Fruit fly (Drosophila melanogaster) whole organism, embryonic: ENCODE results near the gene CG2021.
A peak's percentile ranks its signal among the peaks of the same experiment; 100 is the strongest.

ENCODE experiments used
- Atf3 ChIP-seq: fragments of 200-800 bp; sonication (Bioruptor generic); optimal IDR thresholded peaks from 3 replicates; lab custom pipeline; 2016; ENCODE audit warnings: missing biosample characterization, missing genetic modification characterization
- B-H1 ChIP-seq: fragments of 200-800 bp; sonication (Bioruptor generic); IDR thresholded peaks from 3 replicates; pipeline ENCODE4 v1.3.6; 2022; ENCODE audit warnings: missing biosample characterization, missing genetic modification characterization
- CG10209 ChIP-seq: fragments of 200-800 bp; sonication (Bioruptor generic); optimal IDR thresholded peaks from 3 replicates; lab custom pipeline; 2017; ENCODE audit warnings: missing biosample characterization, mild to moderate bottlenecking, missing genetic modification characterization, missing genetic modification reagents
- CG10462 ChIP-seq: fragments of 200-800 bp; sonication (Bioruptor generic); optimal IDR thresholded peaks from 2 replicates; lab custom pipeline; 2016; ENCODE audit warnings: missing biosample characterization, missing genetic modification characterization
- CG12942 ChIP-seq: fragments of 200-800 bp; sonication (Bioruptor generic); optimal IDR thresholded peaks from 3 replicates; lab custom pipeline; 2016; ENCODE audit warnings: missing biosample characterization, missing genetic modification characterization
- CG13296 ChIP-seq: fragments of 200-800 bp; sonication (Bioruptor generic); optimal IDR thresholded peaks from 3 replicates; lab custom pipeline; 2018; ENCODE audit warnings: missing biosample characterization, mild to moderate bottlenecking, missing genetic modification characterization
- CG16863 ChIP-seq: fragments of 200-800 bp; sonication (Bioruptor generic); optimal IDR thresholded peaks from 3 replicates; lab custom pipeline; 2016; ENCODE audit warnings: missing biosample characterization, missing genetic modification characterization
- CG17361 ChIP-seq: fragments of 200-800 bp; sonication (Bioruptor generic); IDR thresholded peaks from 3 replicates; pipeline ENCODE4 v1.3.6; 2022; ENCODE audit warnings: missing biosample characterization, missing genetic modification characterization
- CG18599 ChIP-seq: fragments of 200-800 bp; sonication (Bioruptor generic); optimal IDR thresholded peaks from 3 replicates; lab custom pipeline; 2017; ENCODE audit warnings: missing biosample characterization, missing genetic modification characterization, mild to moderate bottlenecking, moderate library complexity, missing genetic modification reagents
- CG18619 ChIP-seq: fragments of 200-800 bp; sonication (Bioruptor generic); optimal IDR thresholded peaks from 3 replicates; lab custom pipeline; 2017; ENCODE audit warnings: missing biosample characterization, mild to moderate bottlenecking, missing genetic modification characterization
- CG2199 ChIP-seq: fragments of 200-800 bp; sonication (Bioruptor generic); IDR thresholded peaks from 3 replicates; pipeline ENCODE4 v1.3.6; 2022; ENCODE audit warnings: missing biosample characterization, missing genetic modification characterization
- CG31441 ChIP-seq: fragments of 200-800 bp; sonication (Bioruptor generic); IDR thresholded peaks from 2 replicates; pipeline ENCODE4 v1.3.6; 2022; ENCODE audit warnings: missing biosample characterization, missing genetic modification characterization
- CG6175 ChIP-seq: fragments of 200-800 bp; sonication (Bioruptor generic); IDR thresholded peaks from 3 replicates; pipeline ENCODE4 v1.3.6; 2022; ENCODE audit warnings: missing biosample characterization, missing genetic modification characterization
- CG6654 ChIP-seq: fragments of 200-800 bp; sonication (Bioruptor generic); optimal IDR thresholded peaks from 2 replicates; lab custom pipeline; 2017; ENCODE audit warnings: missing biosample characterization, mild to moderate bottlenecking, missing genetic modification characterization
- CG7271 ChIP-seq: fragments of 200-800 bp; sonication (Bioruptor generic); optimal IDR thresholded peaks from 2 replicates; lab custom pipeline; 2018; ENCODE audit warnings: missing biosample characterization, mild to moderate bottlenecking, missing genetic modification characterization, moderate library complexity
- CG7556 ChIP-seq: fragments of 200-800 bp; sonication (Bioruptor generic); optimal IDR thresholded peaks from 2 replicates; lab custom pipeline; 2017; ENCODE audit warnings: missing biosample characterization, mild to moderate bottlenecking, missing genetic modification characterization
- CG8089 ChIP-seq: fragments of 200-800 bp; sonication (Bioruptor generic); optimal IDR thresholded peaks from 3 replicates; lab custom pipeline; 2016; ENCODE audit warnings: missing biosample characterization, missing genetic modification characterization
- Elba2 ChIP-seq: fragments of 200-800 bp; sonication (Bioruptor generic); optimal IDR thresholded peaks from 3 replicates; lab custom pipeline; 2016; ENCODE audit warnings: missing biosample characterization, missing genetic modification characterization
- HLH54F ChIP-seq: fragments of 200-800 bp; sonication (Bioruptor generic); optimal IDR thresholded peaks from 3 replicates; lab custom pipeline; 2016; ENCODE audit warnings: missing biosample characterization, missing genetic modification characterization
- Hr51 ChIP-seq, 2 experiments: fragments of 200-800 bp; sonication (Bioruptor generic); optimal IDR thresholded peaks; 2 replicates in 1 of 2; 3 replicates in 1 of 2; lab custom pipeline; 2016 to 2018; ENCODE audit warnings: missing biosample characterization in 2 of 2, missing genetic modification characterization in 2 of 2, mild to moderate bottlenecking in 1 of 2, moderate library complexity in 1 of 2
- Hsf ChIP-seq: fragments of 200-800 bp; sonication (Bioruptor generic); optimal IDR thresholded peaks from 3 replicates; lab custom pipeline; 2016; ENCODE audit warnings: missing biosample characterization, missing genetic modification characterization
- NC2α ChIP-seq: fragments of 200-800 bp; sonication (Bioruptor generic); optimal IDR thresholded peaks from 2 replicates; lab custom pipeline; 2016; ENCODE audit warnings: missing biosample characterization, missing genetic modification characterization
- NFAT ChIP-seq: fragments of 200-800 bp; sonication (Bioruptor generic); IDR thresholded peaks from 2 replicates; pipeline ENCODE4 v1.3.6; 2022; ENCODE audit warnings: missing biosample characterization, missing genetic modification characterization
- Nf-YC ChIP-seq: fragments of 200-800 bp; optimal IDR thresholded peaks from 3 replicates; lab custom pipeline; 2019; ENCODE audit warnings: missing biosample characterization, mild to moderate bottlenecking, missing genetic modification characterization, moderate library complexity
- NfI ChIP-seq: fragments of 200-800 bp; sonication (Bioruptor generic); optimal IDR thresholded peaks from 3 replicates; lab custom pipeline; 2018; ENCODE audit warnings: missing biosample characterization, mild to moderate bottlenecking, missing genetic modification characterization, moderate library complexity
- Oaz ChIP-seq: fragments of 200-800 bp; sonication (Bioruptor generic); IDR thresholded peaks from 2 replicates; pipeline ENCODE4 v1.3.6; 2022; ENCODE audit warnings: missing biosample characterization, missing genetic modification characterization
- Rx ChIP-seq: fragments of 200-800 bp; sonication (Bioruptor generic); IDR thresholded peaks from 2 replicates; pipeline ENCODE4 v1.3.6; 2022; ENCODE audit warnings: missing biosample characterization, missing genetic modification characterization
- Sox100B ChIP-seq: fragments of 200-800 bp; sonication (Bioruptor generic); optimal IDR thresholded peaks from 3 replicates; lab custom pipeline; 2018; ENCODE audit warnings: missing biosample characterization, mild to moderate bottlenecking, missing genetic modification characterization
- Sox102F ChIP-seq: fragments of 200-800 bp; sonication (Bioruptor generic); optimal IDR thresholded peaks from 2 replicates; lab custom pipeline; 2018; ENCODE audit warnings: missing biosample characterization, mild to moderate bottlenecking, missing genetic modification characterization, moderate library complexity
- Usf ChIP-seq: fragments of 200-800 bp; sonication (Bioruptor generic); optimal IDR thresholded peaks from 2 replicates; lab custom pipeline; 2017; ENCODE audit warnings: missing genotype, missing biosample characterization, missing genetic modification characterization
- ac ChIP-seq: fragments of 200-800 bp; sonication (Bioruptor generic); optimal IDR thresholded peaks from 3 replicates; lab custom pipeline; 2017; ENCODE audit warnings: missing biosample characterization, mild to moderate bottlenecking, missing genetic modification characterization
- al ChIP-seq: fragments of 200-800 bp; sonication (Bioruptor generic); IDR thresholded peaks from 2 replicates; pipeline ENCODE4 v1.3.6; 2022; ENCODE audit warnings: missing biosample characterization, missing genetic modification characterization
- ase ChIP-seq: fragments of 200-800 bp; sonication (Bioruptor generic); IDR thresholded peaks from 3 replicates; pipeline ENCODE4 v1.3.6; 2022; ENCODE audit warnings: missing biosample characterization, missing genetic modification characterization
- bsh ChIP-seq, 2 experiments: fragments of 200-800 bp; sonication (Bioruptor generic); optimal IDR thresholded peaks; 2 replicates each; lab custom pipeline; 2017 to 2018; ENCODE audit warnings: mild to moderate bottlenecking in 2 of 2, missing biosample characterization in 2 of 2, missing genetic modification characterization in 2 of 2, moderate library complexity in 1 of 2
- cas ChIP-seq: fragments of 200-800 bp; sonication (Bioruptor generic); IDR thresholded peaks from 2 replicates; pipeline ENCODE4 v1.3.6; 2022; ENCODE audit warnings: missing biosample characterization, missing genetic modification characterization
- chm ChIP-seq: fragments of 200-800 bp; sonication (Bioruptor generic); IDR thresholded peaks from 2 replicates; pipeline ENCODE4 v1.3.6; 2022; ENCODE audit warnings: missing biosample characterization, missing genetic modification characterization
- ci ChIP-seq: fragments of 200-800 bp; sonication (Bioruptor generic); IDR thresholded peaks from 3 replicates; pipeline ENCODE4 v1.3.6; 2022; ENCODE audit warnings: missing biosample characterization, missing genetic modification characterization
- cwo ChIP-seq: fragments of 200-800 bp; sonication (Bioruptor generic); optimal IDR thresholded peaks from 3 replicates; lab custom pipeline; 2017; ENCODE audit warnings: missing biosample characterization, missing genetic modification characterization, mild to moderate bottlenecking, moderate library complexity, missing genetic modification reagents
- disco-r ChIP-seq: fragments of 200-800 bp; sonication (Bioruptor generic); optimal IDR thresholded peaks from 2 replicates; lab custom pipeline; 2016; ENCODE audit warnings: missing biosample characterization, missing genetic modification characterization
- her ChIP-seq: fragments of 200-800 bp; sonication (Bioruptor generic); optimal IDR thresholded peaks from 2 replicates; lab custom pipeline; 2016; ENCODE audit warnings: missing biosample characterization, missing genetic modification characterization
- ind ChIP-seq: fragments of 200-800 bp; sonication (Bioruptor generic); optimal IDR thresholded peaks from 3 replicates; lab custom pipeline; 2016; ENCODE audit warnings: missing biosample characterization, missing genetic modification characterization
- klu ChIP-seq: fragments of 200-800 bp; sonication (Bioruptor generic); IDR thresholded peaks from 2 replicates; pipeline ENCODE4 v1.3.6; 2022; ENCODE audit warnings: missing biosample characterization, missing genetic modification characterization
- p53 ChIP-seq: fragments of 200-800 bp; sonication (Bioruptor generic); optimal IDR thresholded peaks from 2 replicates; lab custom pipeline; 2016; ENCODE audit warnings: missing biosample characterization, missing genetic modification characterization
- pho ChIP-seq: fragments of 200-800 bp; sonication (Bioruptor generic); optimal IDR thresholded peaks from 2 replicates; lab custom pipeline; 2016; ENCODE audit warnings: missing biosample characterization, missing genetic modification characterization
- pita ChIP-seq: fragments of 200-800 bp; sonication (Bioruptor generic); optimal IDR thresholded peaks from 2 replicates; lab custom pipeline; 2017; ENCODE audit warnings: missing biosample characterization, mild to moderate bottlenecking, missing genetic modification characterization
- psq ChIP-seq: fragments of 200-800 bp; sonication (Bioruptor generic); optimal IDR thresholded peaks from 2 replicates; lab custom pipeline; 2017; ENCODE audit warnings: missing biosample characterization, missing genetic modification characterization
- salm ChIP-seq: fragments of 200-800 bp; sonication (Bioruptor generic); optimal IDR thresholded peaks from 2 replicates; lab custom pipeline; 2018; ENCODE audit warnings: missing biosample characterization, mild to moderate bottlenecking, missing genetic modification characterization
- sens-2 ChIP-seq: fragments of 200-800 bp; sonication (Bioruptor generic); IDR thresholded peaks from 2 replicates; pipeline ENCODE4 v1.3.6; 2022; ENCODE audit warnings: missing biosample characterization, missing genetic modification characterization
- sr ChIP-seq: fragments of 200-800 bp; sonication (Bioruptor generic); IDR thresholded peaks from 3 replicates; pipeline ENCODE4 v1.3.6; 2022; ENCODE audit warnings: missing biosample characterization, missing genetic modification characterization
- ttk ChIP-seq: fragments of 200-800 bp; sonication (Bioruptor generic); IDR thresholded peaks from 2 replicates; pipeline ENCODE4 v2.1.2; 2022; ENCODE audit warnings: missing biosample characterization, missing genetic modification characterization
- unpg ChIP-seq: fragments of 200-800 bp; sonication (Bioruptor generic); optimal IDR thresholded peaks from 3 replicates; lab custom pipeline; 2018; ENCODE audit warnings: missing biosample characterization, mild to moderate bottlenecking, missing genetic modification characterization, moderate library complexity

The CG2021 gene

DNA sequence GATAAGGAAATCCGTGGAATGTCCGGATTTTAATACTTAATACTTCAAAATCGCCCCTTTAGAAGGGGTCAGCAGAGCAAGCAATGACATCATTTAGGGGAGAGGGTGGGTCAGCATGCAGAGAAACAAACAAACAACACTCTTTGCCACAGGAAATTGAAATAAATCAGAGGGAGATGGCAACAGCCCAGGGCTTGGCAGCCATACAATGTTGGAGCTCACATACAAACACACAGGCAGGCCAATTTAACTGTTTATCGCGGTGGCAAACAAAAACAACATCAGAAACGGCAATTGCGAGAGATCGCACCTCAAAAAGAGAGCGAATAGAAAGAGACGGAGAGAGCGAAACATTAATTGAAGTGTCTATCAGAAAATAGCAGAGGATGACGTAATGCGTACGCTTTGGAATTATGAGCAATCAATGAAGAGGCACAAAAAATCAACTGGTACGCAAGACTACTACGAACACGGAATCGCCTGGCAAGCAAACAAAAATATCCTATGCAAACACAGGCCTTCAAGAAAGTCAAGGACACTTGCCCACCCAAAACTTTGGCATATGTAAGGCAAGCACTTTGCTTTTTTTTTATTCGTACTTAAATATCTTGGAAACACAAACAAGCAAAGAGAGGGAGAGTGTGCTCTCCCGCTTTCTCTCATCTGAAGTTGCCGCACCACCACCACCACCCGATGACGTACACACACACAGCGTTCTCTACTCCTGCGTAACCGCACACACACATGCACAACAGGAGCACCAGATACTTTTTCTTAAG lies 17.1 kb upstream of the CG2021 start (continued):
- TF ChIP-seq Rx (GFP tag; lab: Robert Waterston, UW) (no peak), B-H1 (GFP tag; lab: Robert Waterston, UW) (no peak; the same call in 2 of the 3 replicates), pita (GFP tag; lab: Kevin White, UChicago) (no peak), ci (GFP tag; lab: Robert Waterston, UW) (peak; percentile 80), ase (GFP tag; lab: Robert Waterston, UW) (no peak), cas (GFP tag; lab: Robert Waterston, UW) (no peak), CG8089 (GFP tag; lab: Kevin White, UChicago) (no peak), CG6654 (GFP tag; lab: Kevin White, UChicago) (no peak), Oaz (GFP tag; lab: Robert Waterston, UW) (no peak), salm (tag; lab: Kevin White, UChicago) (peak; percentile 52), NFAT (GFP tag; lab: Robert Waterston, UW) (no peak), disco-r (GFP tag; lab: Kevin White, UChicago) (no peak), Sox102F (GFP tag; lab: Kevin White, UChicago) (no peak), al (GFP tag; lab: Robert Waterston, UW) (no peak), NC2α (no peak), NfI (GFP tag; lab: Kevin White, UChicago) (peak; percentile 45), CG7271 (no peak), CG18619 (GFP tag; lab: Kevin White, UChicago) (no peak), ac (GFP tag; lab: Kevin White, UChicago) (no peak), Atf3 (GFP tag; lab: Kevin White, UChicago) (peak; percentile 77), Elba2 (GFP tag; lab: Kevin White, UChicago) (no peak), CG31441 (GFP tag; lab: Robert Waterston, UW) (no peak), her (peak; percentile 41), HLH54F (GFP tag; lab: Kevin White, UChicago) (no peak), klu (GFP tag; lab: Robert Waterston, UW) (no peak), CG17361 (no peak), CG2199 (GFP tag; lab: Robert Waterston, UW) (peak; percentile 41; the same call in 2 of the 3 replicates), CG12942 (no peak), CG18599 (GFP tag; lab: Kevin White, UChicago) (peak; percentile 50), bsh (GFP tag; optimal IDR thresholded peaks at IDR 0.05; lab: Kevin White, UChicago) (peak in 1 of 2 experiments; percentile 33), ind (GFP tag; lab: Kevin White, UChicago) (no peak), psq (GFP tag; lab: Kevin White, UChicago) (no peak), CG7556 (no peak), CG16863 (GFP tag; lab: Kevin White, UChicago) (no peak), Usf (no peak), ttk (GFP tag; lab: Robert Waterston, UW) (peak; percentile 18; the same call in 1 of the 2 replicates), CG13296 (GFP tag; lab: Kevin White, UChicago) (peak; percentile 63), sr (no peak), CG10462 (GFP tag; lab: Kevin White, UChicago) (no peak), CG6175 (peak; percentile 53; the same call in 1 of the 3 replicates), Hsf (GFP tag; lab: Kevin White, UChicago) (no peak), cwo (GFP tag; lab: Kevin White, UChicago) (peak; percentile 10), Nf-YC (tag; lab: Kevin White, UChicago) (no peak), Hr51 (GFP tag; optimal IDR thresholded peaks at IDR 0.05; lab: Kevin White, UChicago) (no peak), p53 (GFP tag; lab: Kevin White, UChicago) (no peak), unpg (GFP tag; lab: Kevin White, UChicago) (no peak), sens-2 (GFP tag; lab: Robert Waterston, UW) (no peak), Sox100B (GFP tag; lab: Kevin White, UChicago) (no peak), CG10209 (no peak), pho (GFP tag; lab: Kevin White, UChicago) (no peak), chm (peak; percentile 79)
